Worm (Caenorhabditis elegans) whole organism, L4/young adult: ENCODE data around the gene F54B8.4.

Source experiments
- W03F9.2 ChIP-seq: fragments of 150-350 bp; optimal IDR thresholded peaks from 2 replicates; lab custom pipeline; 2014; ENCODE audit warnings: missing biosample characterization, missing genetic modification characterization
- dao-5 ChIP-seq: sonication (generic microtip); optimal IDR thresholded peaks from 2 replicates; lab custom pipeline; 2016; ENCODE audit warnings: missing genotype, missing genetic modification characterization, moderate library complexity, missing compliant biosample characterization
- him-1 ChIP-seq: sonication (generic microtip); optimal IDR thresholded peaks from 2 replicates; lab custom pipeline; 2016; ENCODE audit warnings: missing genotype, missing genetic modification reagents, missing genetic modification characterization, missing compliant biosample characterization

DNA sequence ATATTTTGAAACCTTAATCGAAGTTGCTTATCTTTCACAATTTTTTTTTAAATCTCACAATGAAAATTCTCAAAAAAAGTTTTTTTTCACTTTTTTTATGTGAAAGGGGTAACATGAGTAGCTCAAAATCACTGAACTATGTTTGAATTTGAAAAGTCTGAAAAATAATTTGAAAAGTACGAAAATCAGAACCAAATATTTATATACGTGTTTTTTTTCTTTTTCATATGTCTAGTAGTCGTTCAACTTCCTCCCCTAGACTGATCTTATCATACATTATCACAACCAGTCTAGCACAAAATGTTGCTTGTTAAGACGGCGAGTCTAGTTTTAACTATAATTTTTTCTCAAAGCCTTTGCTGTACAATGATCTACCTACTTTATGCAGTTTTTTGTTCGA lies 5.2 kb downstream of the F54B8.4 start, which contains the start of gene srbc-49:
- no peak for TF ChIP-seq him-1 (tag; lab: Kevin White, UChicago)
- no peak for TF ChIP-seq dao-5 (tag; lab: Kevin White, UChicago)
- no peak for TF ChIP-seq W03F9.2 (tag; lab: Kevin White, UChicago)
